Fruit fly (Drosophila melanogaster) whole organism, prepupa: ENCODE results near the gene Gad1.

Experiments
- CG34406 ChIP-seq: fragments of 200-800 bp; sonication (Bioruptor generic); optimal IDR thresholded peaks from 3 replicates; lab custom pipeline; 2016; ENCODE audit warnings: missing biosample characterization, missing genetic modification characterization
- CG3919 ChIP-seq: fragments of 200-800 bp; sonication (Bioruptor generic); optimal IDR thresholded peaks from 3 replicates; lab custom pipeline; 2016; ENCODE audit warnings: missing biosample characterization, missing genetic modification characterization
- CG6792 ChIP-seq: fragments of 200-800 bp; sonication (Bioruptor generic); optimal IDR thresholded peaks from 3 replicates; lab custom pipeline; 2016; ENCODE audit warnings: missing biosample characterization, missing genetic modification characterization
- Sox14 ChIP-seq: fragments of 200-800 bp; sonication (Bioruptor generic); optimal IDR thresholded peaks from 3 replicates; lab custom pipeline; 2016; ENCODE audit warnings: missing biosample characterization, missing genetic modification characterization

- TF ChIP-seq Sox14 (GFP tag; lab: Kevin White, UChicago) (no peak), CG6792 (GFP tag; lab: Kevin White, UChicago) (no peak), CG34406 (GFP tag; lab: Kevin White, UChicago) (no peak), CG3919 (GFP tag; lab: Kevin White, UChicago) (no peak)
These were observed 56.8 kb downstream of the Gad1 start, which contains the start of the genes Gr64d and Gr64e for dm6 chr3L:4031762-4032161.
